Worm (Caenorhabditis elegans): ENCODE measurements around the gene F44A6.4.
A peak's percentile ranks its signal among the peaks of the same experiment; 100 is the strongest.

The F44A6.4 gene

DNA sequence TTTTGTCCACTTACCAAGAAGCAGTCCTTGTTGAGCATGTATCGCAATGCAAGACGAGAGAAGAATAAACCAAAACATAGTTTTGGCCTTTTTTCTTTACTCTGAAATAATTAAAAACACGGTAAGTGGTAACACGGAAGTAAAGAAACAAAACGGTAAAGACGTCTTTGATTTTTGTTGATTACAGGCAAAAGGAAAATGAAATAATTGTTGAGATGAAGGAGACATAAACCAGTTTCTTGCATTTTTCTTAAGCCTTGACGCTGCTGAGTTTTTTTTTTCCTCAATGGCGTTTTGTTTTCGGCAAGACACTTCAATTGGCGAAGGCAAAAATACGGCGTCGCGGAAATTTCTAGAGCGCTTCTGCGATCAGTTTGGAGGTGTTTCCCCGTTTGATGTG is 21.5 kb upstream of the F44A6.4 start, which contains the start of gene zipt-13:
zipt-13 (minus strand) TSS at position 101 of the 400 bp plus-strand sequence.
- TF ChIP-seq nhr-25 (tag; optimal IDR thresholded peaks at IDR 0.05): peak; percentile 24
- no peak for TF ChIP-seq Y55F3AM.14 (GFP tag; optimal IDR thresholded peaks at IDR 0.05)
- no peak for TF ChIP-seq elt-1 (tag; optimal IDR thresholded peaks at IDR 0.05)
- no peak for TF ChIP-seq dmd-4 (tag; optimal IDR thresholded peaks at IDR 0.05)
- peak; percentile 27 for TF ChIP-seq sem-4 (tag; optimal IDR thresholded peaks at IDR 0.05)

DNA sequence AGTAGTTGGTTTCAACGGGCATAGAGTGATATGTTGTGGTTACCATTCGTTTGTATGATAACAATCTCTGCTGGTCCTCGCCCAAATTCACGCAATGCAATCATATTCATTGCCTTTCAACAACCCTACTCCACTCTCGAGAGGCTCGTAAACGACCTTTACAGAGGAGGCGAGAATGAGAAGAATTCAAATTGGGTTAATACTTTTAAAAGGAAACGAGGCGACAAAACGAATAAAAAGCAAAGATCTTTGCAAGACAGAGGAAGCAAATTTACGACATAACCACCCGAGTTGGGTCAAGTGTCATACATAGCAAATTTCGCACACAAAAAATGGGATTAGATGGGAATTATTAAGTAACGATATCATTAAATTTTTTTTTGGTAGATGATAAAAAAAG is 17.1 kb upstream of the F44A6.4 start:
- TF ChIP-seq nhr-129 (tag; optimal IDR thresholded peaks at IDR 0.05) (no peak), F13H6.1 (tag; optimal IDR thresholded peaks at IDR 0.05) (no peak), mdl-1 (tag; optimal IDR thresholded peaks at IDR 0.05) (no peak), nhr-6 (tag; optimal IDR thresholded peaks at IDR 0.05) (no peak), ama-1 (optimal IDR thresholded peaks at IDR 0.05) (no peak), nhr-23 (tag; optimal IDR thresholded peaks at IDR 0.05) (no peak), lin-39 (tag; optimal IDR thresholded peaks at IDR 0.05) (no peak), ceh-82 (tag; optimal IDR thresholded peaks at IDR 0.05) (no peak), sma-3 (GFP tag; optimal IDR thresholded peaks at IDR 0.05) (no peak), nhr-11 (tag; optimal IDR thresholded peaks at IDR 0.05) (no peak), skn-1 (tag; optimal IDR thresholded peaks at IDR 0.05) (no peak), ztf-4 (tag; optimal IDR thresholded peaks at IDR 0.05) (no peak), ZK546.5 (tag; optimal IDR thresholded peaks at IDR 0.05) (no peak), C34F6.9 (tag; optimal IDR thresholded peaks at IDR 0.05) (no peak), lin-13 (GFP tag; optimal IDR thresholded peaks at IDR 0.05) (no peak), lin-11 (tag; optimal IDR thresholded peaks at IDR 0.05) (no peak), nhr-77 (tag; optimal IDR thresholded peaks at IDR 0.05) (no peak), ztf-11 (tag; optimal IDR thresholded peaks at IDR 0.05) (no peak), nhr-21 (tag; optimal IDR thresholded peaks at IDR 0.05) (no peak)

DNA sequence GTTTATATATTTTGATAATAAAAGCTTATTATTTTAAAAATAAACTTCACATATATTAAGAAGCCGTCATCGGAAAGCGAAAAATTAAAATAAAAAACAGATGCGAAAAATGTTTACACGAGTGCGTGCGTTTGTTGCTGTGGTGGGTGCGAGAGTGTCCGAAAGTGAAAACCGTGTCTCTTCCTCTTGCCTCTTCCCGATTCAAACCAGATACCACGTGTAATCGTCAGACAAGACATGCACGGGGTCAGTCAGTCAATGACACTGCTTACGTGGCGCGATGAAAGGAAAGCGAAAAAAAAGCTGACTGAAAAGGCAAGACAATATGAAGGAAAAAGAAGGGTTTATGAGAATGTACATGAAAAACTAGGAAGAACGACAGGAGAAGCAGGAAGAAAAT is 15.6 kb upstream of the F44A6.4 start:
- no peak for TF ChIP-seq sem-4 (tag; optimal IDR thresholded peaks at IDR 0.05)
- TF ChIP-seq mdl-1 (tag; optimal IDR thresholded peaks at IDR 0.05): peak in 1 of 2 experiments; percentile 14
- TF ChIP-seq crh-2 (tag; optimal IDR thresholded peaks at IDR 0.05): peak; percentile 59
- peak; percentile 1 for TF ChIP-seq unc-55 (GFP tag; optimal IDR thresholded peaks at IDR 0.05)
- peak; percentile 93 for TF ChIP-seq blmp-1 (tag; optimal IDR thresholded peaks at IDR 0.05; ENCODE audit: insufficient read depth)
- TF ChIP-seq nhr-25 (tag; optimal IDR thresholded peaks at IDR 0.05): peak; percentile 2
- TF ChIP-seq nhr-129 (tag; optimal IDR thresholded peaks at IDR 0.05): peak; percentile 40
- TF ChIP-seq dmd-4 (tag; optimal IDR thresholded peaks at IDR 0.05): no peak
- TF ChIP-seq alr-1 (tag; optimal IDR thresholded peaks at IDR 0.05): no peak
- peak; percentile 10 for TF ChIP-seq fos-1 (tag; optimal IDR thresholded peaks at IDR 0.05)

DNA sequence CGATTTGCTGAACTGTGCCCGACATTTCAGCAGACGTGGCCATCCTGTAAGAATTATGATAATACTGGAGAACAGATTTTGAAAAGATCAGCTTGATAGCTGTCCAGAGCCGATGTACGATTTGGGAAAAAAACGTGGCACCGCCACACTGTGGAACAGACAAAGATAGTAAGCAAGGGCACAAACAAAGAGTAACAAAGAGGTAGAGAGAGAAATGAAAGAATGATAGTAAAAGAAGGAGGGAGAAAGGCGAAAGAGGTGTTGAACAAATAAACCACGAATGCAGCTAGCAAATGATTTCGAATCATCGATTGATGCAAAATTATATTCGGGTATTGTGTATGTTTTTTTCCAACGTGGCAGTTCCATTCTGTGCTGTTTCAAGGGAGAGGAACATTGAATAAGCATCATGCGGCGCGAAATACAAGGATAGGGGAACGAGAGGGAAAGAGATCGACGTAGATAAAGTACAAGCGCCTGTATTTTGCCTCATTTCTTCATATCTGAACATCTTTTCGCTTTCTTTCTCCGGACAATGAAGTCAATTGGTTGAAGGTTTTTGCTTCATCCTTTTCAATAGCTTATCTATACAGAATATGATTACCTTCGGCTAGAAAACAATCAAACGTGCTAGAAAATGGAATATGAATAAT is 12.9 kb upstream of the F44A6.4 start, which contains the start of gene C14H10.3:
C14H10.3 (minus strand) TSS at position 44 of the 653 bp plus-strand sequence.
- TF ChIP-seq Y55F3AM.14 (GFP tag; optimal IDR thresholded peaks at IDR 0.05) (no peak), crh-2 (tag; optimal IDR thresholded peaks at IDR 0.05) (peak; percentile 41), unc-39 (tag; optimal IDR thresholded peaks at IDR 0.05) (no peak), dmd-4 (tag; optimal IDR thresholded peaks at IDR 0.05) (no peak), egl-27 (tag; optimal IDR thresholded peaks at IDR 0.05) (no peak), gmeb-1 (tag; optimal IDR thresholded peaks at IDR 0.05) (no peak), sma-9 (GFP tag; optimal IDR thresholded peaks at IDR 0.05) (no peak), sma-9 (tag; optimal IDR thresholded peaks at IDR 0.05) (no peak), blmp-1 (tag; optimal IDR thresholded peaks at IDR 0.05; ENCODE audit: insufficient read depth) (peak; percentile 69), fos-1 (tag; optimal IDR thresholded peaks at IDR 0.05) (peak; percentile 5), mab-5 (tag; optimal IDR thresholded peaks at IDR 0.05) (no peak)

DNA sequence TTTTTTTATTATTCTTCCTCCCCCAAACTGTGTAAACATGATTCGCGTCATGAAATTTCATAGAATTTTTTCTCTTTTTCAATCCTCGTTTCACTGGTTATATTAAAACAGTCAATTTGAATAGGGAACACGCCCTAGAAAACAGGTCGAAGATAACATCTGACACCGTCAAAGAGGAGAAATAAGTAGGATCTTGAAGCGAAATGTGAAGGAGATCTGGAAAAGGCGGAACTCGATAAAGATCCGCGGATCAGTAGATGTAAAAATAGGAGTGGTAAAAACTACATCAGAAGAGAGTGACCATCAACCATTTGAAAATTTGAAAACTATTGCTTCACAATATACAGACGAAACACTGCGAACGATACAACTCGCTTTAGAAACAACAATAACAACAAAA is 11.9 kb upstream of the F44A6.4 start:
- TF ChIP-seq nhr-129 (tag; optimal IDR thresholded peaks at IDR 0.05): no peak
- TF ChIP-seq nhr-25 (tag; optimal IDR thresholded peaks at IDR 0.05): peak; percentile 14
- TF ChIP-seq ceh-16 (tag; optimal IDR thresholded peaks at IDR 0.05): no peak
- TF ChIP-seq crh-2 (tag; optimal IDR thresholded peaks at IDR 0.05): no peak
- TF ChIP-seq elt-1 (tag; optimal IDR thresholded peaks at IDR 0.05): peak; percentile 66
- no peak for TF ChIP-seq gmeb-1 (tag; optimal IDR thresholded peaks at IDR 0.05)
